Fruit fly (Drosophila melanogaster) whole organism, embryonic: ENCODE data around the gene CG8891.

ENCODE experiments used
- Bgb ChIP-seq: fragments of 200-800 bp; sonication (Bioruptor generic); IDR thresholded peaks from 2 replicates; pipeline ENCODE4 v1.3.6; 2022; ENCODE audit warnings: missing biosample characterization, missing genetic modification characterization; ENCODE audit not compliant: partially characterized antibody
- CG16815 ChIP-seq: fragments of 200-800 bp; sonication (Bioruptor generic); optimal IDR thresholded peaks from 3 replicates; lab custom pipeline; 2017; ENCODE audit warnings: missing biosample characterization, mild to moderate bottlenecking, missing genetic modification characterization
- CG34224 ChIP-seq: fragments of 200-800 bp; sonication (Bioruptor generic); IDR thresholded peaks from 3 replicates; pipeline ENCODE4 v1.3.6; 2022; ENCODE audit warnings: missing biosample characterization, missing genetic modification characterization; ENCODE audit not compliant: partially characterized antibody
- CG4404 ChIP-seq: fragments of 200-800 bp; sonication (Bioruptor generic); IDR thresholded peaks from 2 replicates; pipeline ENCODE4 v1.3.6; 2022; ENCODE audit warnings: missing biosample characterization, missing genetic modification characterization
- CG6813 ChIP-seq: fragments of 200-800 bp; sonication (Bioruptor generic); optimal IDR thresholded peaks from 2 replicates; lab custom pipeline; 2017; ENCODE audit warnings: missing biosample characterization, missing genetic modification characterization, mild to moderate bottlenecking, moderate library complexity, missing genetic modification reagents
- CG9817 ChIP-seq: fragments of 200-800 bp; sonication (Bioruptor generic); optimal IDR thresholded peaks from 2 replicates; lab custom pipeline; 2018; ENCODE audit warnings: missing biosample characterization, mild to moderate bottlenecking, missing genetic modification characterization, moderate library complexity
- Hr39 ChIP-seq: fragments of >200 bp; optimal IDR thresholded peaks from 2 replicates; lab custom pipeline; 2017
- Lpt ChIP-seq: fragments of >200 bp; optimal IDR thresholded peaks from 2 replicates; lab custom pipeline; 2018; ENCODE audit warnings: missing biosample characterization, missing genetic modification characterization
- Nf-YB ChIP-seq: fragments of 200-800 bp; sonication (Bioruptor generic); optimal IDR thresholded peaks from 3 replicates; lab custom pipeline; 2019; ENCODE audit warnings: missing biosample characterization, mild to moderate bottlenecking, missing genetic modification characterization, moderate library complexity
- caup ChIP-seq: fragments of 200-800 bp; sonication (Bioruptor generic); optimal IDR thresholded peaks from 3 replicates; lab custom pipeline; 2017; ENCODE audit warnings: missing biosample characterization, mild to moderate bottlenecking, missing genetic modification characterization, moderate library complexity; ENCODE audit not compliant: severe bottlenecking
- cwo ChIP-seq: fragments of 200-800 bp; sonication (Bioruptor generic); optimal IDR thresholded peaks from 3 replicates; lab custom pipeline; 2017; ENCODE audit warnings: missing biosample characterization, missing genetic modification characterization, mild to moderate bottlenecking, moderate library complexity, missing genetic modification reagents
- ewg ChIP-seq: fragments of 200-800 bp; sonication (Bioruptor generic); optimal IDR thresholded peaks from 3 replicates; lab custom pipeline; 2017; ENCODE audit warnings: mild to moderate bottlenecking, missing biosample characterization, missing genetic modification reagents, missing genetic modification characterization
- exex ChIP-seq: fragments of 200-800 bp; sonication (Bioruptor generic); optimal IDR thresholded peaks from 4 replicates; lab custom pipeline; 2018; ENCODE audit warnings: missing biosample characterization, mild to moderate bottlenecking, missing genetic modification characterization, moderate library complexity
- eyg ChIP-seq: fragments of 200-800 bp; sonication (Bioruptor generic); optimal IDR thresholded peaks from 3 replicates; lab custom pipeline; 2016; ENCODE audit warnings: missing biosample characterization, missing genetic modification characterization

DNA sequence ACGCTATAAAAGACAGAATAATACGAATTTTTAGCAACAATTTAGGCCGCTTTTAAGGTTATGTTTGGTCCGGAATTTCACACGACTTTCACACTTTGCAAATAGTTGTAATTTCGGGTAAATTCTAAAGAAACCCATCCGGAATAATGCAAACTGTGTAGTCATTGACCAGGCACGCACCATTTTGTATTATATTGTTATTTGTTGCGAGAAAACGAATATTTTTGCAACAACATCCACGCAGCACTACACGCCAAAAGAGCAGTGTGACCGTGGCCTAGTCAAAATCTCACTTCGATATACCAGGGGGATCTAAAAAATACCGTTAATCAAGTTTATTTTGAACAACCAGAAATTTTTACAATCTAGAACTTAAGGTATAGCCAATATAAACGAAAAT, 11.7 kb downstream of the CG8891 start, which contains the start of gene eIF3i:
- TF ChIP-seq ewg (GFP tag; lab: Kevin White, UChicago) (no peak), CG4404 (GFP tag; lab: Robert Waterston, UW) (no peak), Lpt (GFP tag; lab: Kevin White, UChicago) (no peak), cwo (no peak), Nf-YB (GFP tag; lab: Kevin White, UChicago) (no peak), caup (GFP tag; lab: Kevin White, UChicago) (no peak), Bgb (no peak), CG9817 (no peak), CG16815 (GFP tag; lab: Kevin White, UChicago) (no peak), Hr39 (no peak), CG34224 (GFP tag; lab: Robert Waterston, UW) (no peak), exex (tag; lab: Kevin White, UChicago) (no peak), CG6813 (GFP tag; lab: Kevin White, UChicago) (no peak), eyg (GFP tag; lab: Kevin White, UChicago) (no peak)
